Worm (Caenorhabditis elegans): Measurements from ENCODE around the gene R04B3.3.
A peak's percentile ranks its signal among the peaks of the same experiment; 100 is the strongest.

R04B3.3 gene

ce11 chrX:2446185-2446584 lies 29.6 kb downstream of the R04B3.3 start:
- TF ChIP-seq ztf-16 (tag; optimal IDR thresholded peaks at IDR 0.05) (no peak), unc-3 (GFP tag; conservative IDR thresholded peaks at IDR 0.05) (no peak), unc-3 (tag; optimal IDR thresholded peaks at IDR 0.05) (no peak), zip-5 (tag; optimal IDR thresholded peaks at IDR 0.05) (no peak), elt-4 (tag; optimal IDR thresholded peaks at IDR 0.05) (no peak), sox-4 (tag; optimal IDR thresholded peaks at IDR 0.05) (no peak), madf-2 (tag; optimal IDR thresholded peaks at IDR 0.05) (no peak), ceh-24 (tag; optimal IDR thresholded peaks at IDR 0.05) (no peak), eyg-1 (tag; optimal IDR thresholded peaks at IDR 0.05) (no peak), lim-6 (tag; optimal IDR thresholded peaks at IDR 0.05) (no peak)

ce11 chrX:2443304-2443703 lies 32.5 kb downstream of the R04B3.3 start, which contains the start of gene T07D1.3:
Gene T07D1.3, minus strand, starts transcription at chrX:2443404.
- TF ChIP-seq ztf-16 (tag; optimal IDR thresholded peaks at IDR 0.05) = no peak
- TF ChIP-seq F13H6.1 (tag; optimal IDR thresholded peaks at IDR 0.05) = no peak
- no peak for TF ChIP-seq ceh-14 (tag; optimal IDR thresholded peaks at IDR 0.05)
- TF ChIP-seq eyg-1 (tag; optimal IDR thresholded peaks at IDR 0.05) = no peak
- TF ChIP-seq ama-1 (optimal IDR thresholded peaks at IDR 0.05) = no peak
- no peak for TF ChIP-seq pros-1 (tag; optimal IDR thresholded peaks at IDR 0.05)
- no peak for TF ChIP-seq T23F11.4 (GFP tag; optimal IDR thresholded peaks at IDR 0.05)
- TF ChIP-seq ceh-22 (tag; optimal IDR thresholded peaks at IDR 0.05) = no peak
- no peak for TF ChIP-seq dve-1 (tag; optimal IDR thresholded peaks at IDR 0.05)
- no peak for TF ChIP-seq ceh-2 (tag; optimal IDR thresholded peaks at IDR 0.05)
- TF ChIP-seq ahr-1 (tag; optimal IDR thresholded peaks at IDR 0.05) = no peak
- TF ChIP-seq ceh-24 (tag; optimal IDR thresholded peaks at IDR 0.05) = no peak
- no peak for TF ChIP-seq hlh-13 (GFP tag; optimal IDR thresholded peaks at IDR 0.05)
- TF ChIP-seq unc-3 (GFP tag; conservative IDR thresholded peaks at IDR 0.05) = no peak
- no peak for TF ChIP-seq unc-3 (tag; optimal IDR thresholded peaks at IDR 0.05)
- no peak for TF ChIP-seq npax-4 (tag; optimal IDR thresholded peaks at IDR 0.05)

ce11 chrX:2441163-2441562 lies 34.6 kb downstream of the R04B3.3 start:
- TF ChIP-seq ceh-9 (tag; optimal IDR thresholded peaks at IDR 0.05) (no peak), pat-9 (tag; optimal IDR thresholded peaks at IDR 0.05) (no peak), zip-5 (tag; optimal IDR thresholded peaks at IDR 0.05) (no peak), ref-2 (tag; optimal IDR thresholded peaks at IDR 0.05) (no peak), ceh-24 (tag; optimal IDR thresholded peaks at IDR 0.05) (no peak), K09A11.1 (tag; optimal IDR thresholded peaks at IDR 0.05; ENCODE audit: insufficient read depth) (no peak), sox-4 (tag; optimal IDR thresholded peaks at IDR 0.05) (no peak), hlh-13 (GFP tag; optimal IDR thresholded peaks at IDR 0.05) (no peak), hlh-6 (tag; optimal IDR thresholded peaks at IDR 0.05) (no peak), T23F11.4 (GFP tag; optimal IDR thresholded peaks at IDR 0.05) (no peak), pha-4 (tag; optimal IDR thresholded peaks at IDR 0.05) (no peak), che-1 (tag; optimal IDR thresholded peaks at IDR 0.05) (no peak), hlh-30 (tag; optimal IDR thresholded peaks at IDR 0.05; ENCODE audit: insufficient read depth) (no peak), sox-2 (GFP tag; IDR thresholded peaks at IDR 0.05) (no peak), K02D7.2 (tag; optimal IDR thresholded peaks at IDR 0.05) (no peak), lim-6 (tag; optimal IDR thresholded peaks at IDR 0.05) (no peak), hlh-15 (tag; optimal IDR thresholded peaks at IDR 0.05) (no peak), pag-3 (tag; optimal IDR thresholded peaks at IDR 0.05; ENCODE audit: borderline replicate concordance) (no peak), gmeb-2 (tag; optimal IDR thresholded peaks at IDR 0.05) (no peak), odd-2 (tag; optimal IDR thresholded peaks at IDR 0.05) (no peak)

ce11 chrX:2439728-2440127 lies 36.0 kb downstream of the R04B3.3 start:
- peak; percentile 38 for TF ChIP-seq elt-2 (tag; optimal IDR thresholded peaks at IDR 0.05)
- TF ChIP-seq ceh-6 (GFP tag; optimal IDR thresholded peaks at IDR 0.05) = no peak
- no peak for TF ChIP-seq F13H6.1 (tag; optimal IDR thresholded peaks at IDR 0.05)
- TF ChIP-seq ttx-3 (tag; optimal IDR thresholded peaks at IDR 0.05) = no peak

All from whole organism, late embryonic.